Fruit fly (Drosophila melanogaster): ENCODE results near the gene CG3285.

CG3285 gene

DNA sequence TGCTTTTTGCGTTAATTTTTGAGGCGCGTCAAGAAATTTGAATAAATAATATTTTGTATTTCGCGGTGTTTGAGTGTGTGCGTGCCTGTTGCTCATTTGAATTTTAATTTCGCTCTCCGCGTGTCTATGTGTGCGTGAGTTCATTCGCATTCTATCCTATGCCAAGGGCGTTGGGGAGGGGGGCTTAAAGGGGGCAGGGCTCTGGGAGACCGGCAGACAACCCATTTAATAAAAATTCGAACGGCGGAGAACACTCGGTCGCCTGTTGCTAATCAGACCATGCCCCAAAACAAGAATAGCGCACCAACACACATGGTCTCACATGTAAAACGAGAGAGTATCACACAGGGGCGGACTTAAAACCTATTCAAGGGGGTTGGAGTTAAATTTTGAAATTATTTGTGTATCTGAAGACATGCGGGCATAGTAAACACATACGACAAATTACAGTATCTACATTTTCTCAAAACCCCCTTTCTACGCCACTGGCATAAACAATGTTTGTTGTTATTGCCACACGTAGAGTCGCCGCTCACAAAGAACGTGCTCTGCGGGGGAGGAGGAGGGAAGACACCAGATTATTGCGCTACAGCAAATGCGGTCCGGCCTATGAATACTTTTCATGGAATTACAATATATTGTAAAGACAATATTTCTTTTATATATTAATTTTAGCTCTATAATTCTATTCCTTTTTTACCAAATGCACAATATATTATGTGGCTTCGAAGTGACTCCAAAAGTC is 28.8 kb upstream of the CG3285 start:
- TF ChIP-seq CG34224 (GFP tag; IDR thresholded peaks at IDR 0.05; ENCODE audit: partially characterized antibody) = peak; percentile 38; the same call in 1 of the 3 replicates
- peak; percentile 100 for TF ChIP-seq CG9609 (GFP tag; optimal IDR thresholded peaks at IDR 0.05)
- TF ChIP-seq chinmo (GFP tag; IDR thresholded peaks at IDR 0.05; ENCODE audit: partially characterized antibody) = peak; percentile 65; the same call in 1 of the 4 replicates
- TF ChIP-seq CG31365 (tag; optimal IDR thresholded peaks at IDR 0.05) = peak; percentile 96
- peak in 1 of 2 experiments; percentile 75 for TF ChIP-seq Dfd (GFP tag; optimal IDR thresholded peaks at IDR 0.05)
- no peak for TF ChIP-seq Tbp (GFP tag; optimal IDR thresholded peaks at IDR 0.05)
- TF ChIP-seq Jarid2 (GFP tag; optimal IDR thresholded peaks at IDR 0.05) = peak; percentile 96
- peak; percentile 99 for TF ChIP-seq Hr3 (GFP tag; optimal IDR thresholded peaks at IDR 0.05)
- no peak for TF ChIP-seq fru (optimal IDR thresholded peaks at IDR 0.05)
- TF ChIP-seq Hand (GFP tag; optimal IDR thresholded peaks at IDR 0.05) = peak; percentile 100
- peak; percentile 23 for TF ChIP-seq yki (optimal IDR thresholded peaks at IDR 0.05)
- TF ChIP-seq Hsf (GFP tag; optimal IDR thresholded peaks at IDR 0.05) = peak; percentile 100
- TF ChIP-seq nmo (GFP tag; optimal IDR thresholded peaks at IDR 0.05) = peak; percentile 100
- TF ChIP-seq CG17328 (GFP tag; IDR thresholded peaks at IDR 0.05) = peak; percentile 99
- TF ChIP-seq ewg (GFP tag; optimal IDR thresholded peaks at IDR 0.05) = peak; percentile 99
- TF ChIP-seq Rx (GFP tag; IDR thresholded peaks at IDR 0.05) = peak; percentile 98
- peak; percentile 100 for TF ChIP-seq NfI (GFP tag; optimal IDR thresholded peaks at IDR 0.05)
- TF ChIP-seq CG4707 (GFP tag; optimal IDR thresholded peaks at IDR 0.05) = peak; percentile 97
- TF ChIP-seq lab (GFP tag; optimal IDR thresholded peaks at IDR 0.05) = peak; percentile 100
- peak; percentile 99 for TF ChIP-seq CG10462 (GFP tag; optimal IDR thresholded peaks at IDR 0.05)
- TF ChIP-seq Lim3 (GFP tag; IDR thresholded peaks at IDR 0.05) = peak; percentile 92
- TF ChIP-seq CoRest (tag; optimal IDR thresholded peaks at IDR 0.05) = peak; percentile 100
- peak; percentile 99 for TF ChIP-seq slou (GFP tag; optimal IDR thresholded peaks at IDR 0.05)
- TF ChIP-seq vvl (GFP tag; IDR thresholded peaks at IDR 0.05) = peak; percentile 100
- peak; percentile 100 for TF ChIP-seq CG2120 (GFP tag; optimal IDR thresholded peaks at IDR 0.05)
- peak; percentile 100 for TF ChIP-seq chif (GFP tag; optimal IDR thresholded peaks at IDR 0.05)
- peak; percentile 99 for TF ChIP-seq Max (GFP tag; optimal IDR thresholded peaks at IDR 0.05)
- no peak for TF ChIP-seq hbn (GFP tag; IDR thresholded peaks at IDR 0.05; ENCODE audit: partially characterized antibody)
- TF ChIP-seq lmd (GFP tag; IDR thresholded peaks at IDR 0.05) = peak; percentile 100
- peak; percentile 99 for TF ChIP-seq dmrt99B (tag; optimal IDR thresholded peaks at IDR 0.05)
- peak; percentile 100 for TF ChIP-seq CG2678 (tag; optimal IDR thresholded peaks at IDR 0.05)
- TF ChIP-seq CG31224 (GFP tag; IDR thresholded peaks at IDR 0.05) = peak; percentile 98
- TF ChIP-seq CG12104 (GFP tag; optimal IDR thresholded peaks at IDR 0.05) = peak; percentile 99
- TF ChIP-seq dimm (GFP tag; IDR thresholded peaks at IDR 0.05) = peak; percentile 97
- TF ChIP-seq Dad (GFP tag; optimal IDR thresholded peaks at IDR 0.05) = peak; percentile 100
- peak; percentile 100 for TF ChIP-seq rib (GFP tag; IDR thresholded peaks at IDR 0.05)
- peak; percentile 100 for TF ChIP-seq CG4328 (GFP tag; optimal IDR thresholded peaks at IDR 0.05)
- TF ChIP-seq H15 (GFP tag; IDR thresholded peaks at IDR 0.05) = peak; percentile 99
- TF ChIP-seq gem (tag; optimal IDR thresholded peaks at IDR 0.05) = peak; percentile 100
- TF ChIP-seq CG17361 (GFP tag; IDR thresholded peaks at IDR 0.05) = peak; percentile 100
- TF ChIP-seq CG2129 (GFP tag; IDR thresholded peaks at IDR 0.05; ENCODE audit: partially characterized antibody) = no peak
- TF ChIP-seq Dip3 (GFP tag; optimal IDR thresholded peaks at IDR 0.05) = peak; percentile 100
- TF ChIP-seq ato (GFP tag; IDR thresholded peaks at IDR 0.05; ENCODE audit: partially characterized antibody) = no peak
- TF ChIP-seq CkIIα-i1 (GFP tag; IDR thresholded peaks at IDR 0.05) = peak; percentile 93
- peak; percentile 99 for TF ChIP-seq Gug (GFP tag; IDR thresholded peaks at IDR 0.05)
- peak; percentile 100 for TF ChIP-seq org-1 (GFP tag; optimal IDR thresholded peaks at IDR 0.05)
- peak; percentile 91 for TF ChIP-seq Deaf1 (tag; optimal IDR thresholded peaks at IDR 0.05)
- peak; percentile 99 for TF ChIP-seq Oli (tag; optimal IDR thresholded peaks at IDR 0.05)
- no peak for TF ChIP-seq br (optimal IDR thresholded peaks at IDR 0.05)
- TF ChIP-seq Antp (GFP tag; optimal IDR thresholded peaks at IDR 0.05) = peak; percentile 100

Measured in whole organism, embryonic.